Fruit fly (Drosophila melanogaster): ENCODE data around the gene Socs16D.

Socs16D gene

DNA sequence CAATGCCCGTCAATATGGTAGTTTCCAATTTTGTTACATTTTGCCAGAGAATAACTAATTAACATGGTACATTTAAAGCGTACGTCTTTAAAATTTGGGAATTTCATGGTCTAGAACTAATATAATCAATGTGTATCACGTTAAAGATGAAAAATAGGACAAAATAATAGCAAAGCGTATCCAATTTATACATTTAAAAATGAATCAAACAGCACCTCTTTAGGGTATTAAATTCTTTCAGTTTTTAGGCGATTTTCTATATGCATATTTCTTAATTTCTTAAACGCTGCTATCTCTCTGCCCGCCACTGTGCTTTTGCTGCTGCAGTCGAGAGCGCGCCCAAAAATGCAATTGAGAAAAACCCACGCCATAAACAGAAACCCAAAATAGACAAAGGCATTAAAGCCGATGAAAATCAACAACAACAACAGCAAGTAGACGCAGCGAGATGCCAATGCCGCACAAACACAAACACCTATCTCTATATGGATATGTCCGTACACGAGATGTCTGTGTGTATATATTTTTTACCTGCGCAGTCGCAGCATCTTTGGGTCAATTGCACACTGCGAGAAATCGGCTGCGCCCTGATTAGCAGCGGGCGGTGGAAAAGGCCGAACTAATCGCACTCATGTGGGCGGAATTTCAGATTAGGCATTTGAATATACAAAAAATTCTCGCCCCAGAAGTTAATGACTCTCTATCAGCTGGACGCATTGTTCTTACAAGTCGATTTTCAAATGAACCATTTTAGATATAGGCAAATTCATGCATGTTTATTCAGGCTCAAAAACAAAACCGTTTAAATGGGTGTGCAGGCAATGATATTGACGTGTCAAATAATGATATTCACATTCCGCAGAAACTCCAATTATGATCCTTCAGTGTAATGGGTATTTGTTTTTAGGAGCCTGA, 2.0 kb upstream of the Socs16D start (continued):
- TF ChIP-seq TFAM (GFP tag; optimal IDR thresholded peaks at IDR 0.05) (peak; percentile 10), eve (GFP tag; optimal IDR thresholded peaks at IDR 0.05) (no peak), Nf-YB (GFP tag; optimal IDR thresholded peaks at IDR 0.05) (peak; percentile 55), CG17829 (tag; optimal IDR thresholded peaks at IDR 0.05) (peak; percentile 84), ems (GFP tag; optimal IDR thresholded peaks at IDR 0.05) (no peak), CG4707 (GFP tag; optimal IDR thresholded peaks at IDR 0.05) (no peak), Gug (GFP tag; IDR thresholded peaks at IDR 0.05) (no peak; the same call in 3 of the 4 replicates), CG4820 (GFP tag; optimal IDR thresholded peaks at IDR 0.05) (peak; percentile 54), B-H2 (GFP tag; optimal IDR thresholded peaks at IDR 0.05) (no peak), Lhr (GFP tag; optimal IDR thresholded peaks at IDR 0.05) (peak; percentile 70), shn (GFP tag; optimal IDR thresholded peaks at IDR 0.05) (no peak), CG3726 (GFP tag; IDR thresholded peaks at IDR 0.05) (no peak), zen2 (GFP tag; IDR thresholded peaks at IDR 0.05; ENCODE audit: partially characterized antibody) (no peak), CG10366 (GFP tag; IDR thresholded peaks at IDR 0.05) (peak; percentile 19; the same call in 1 of the 2 replicates), CG7556 (GFP tag; optimal IDR thresholded peaks at IDR 0.05) (peak; percentile 67), Usf (GFP tag; optimal IDR thresholded peaks at IDR 0.05) (peak; percentile 21), usp (GFP tag; optimal IDR thresholded peaks at IDR 0.05) (no peak), CG4854 (GFP tag; optimal IDR thresholded peaks at IDR 0.05) (no peak), luna (GFP tag; optimal IDR thresholded peaks at IDR 0.05) (no peak), Hand (GFP tag; optimal IDR thresholded peaks at IDR 0.05) (no peak), Hr39 (optimal IDR thresholded peaks at IDR 0.05) (no peak), tup (GFP tag; optimal IDR thresholded peaks at IDR 0.05) (no peak), ash1 (GFP tag; optimal IDR thresholded peaks at IDR 0.05) (no peak), CG11696 (GFP tag; IDR thresholded peaks at IDR 0.05) (peak; percentile 87), CG11695 (GFP tag; IDR thresholded peaks at IDR 0.05) (peak; percentile 22; the same call in 1 of the 3 replicates), Atf6 (GFP tag; IDR thresholded peaks at IDR 0.05) (no peak), ranshi (GFP tag; IDR thresholded peaks at IDR 0.05) (0 out of 2 replicates have a peak, but pooled peaks have one; percentile 11), Sox100B (GFP tag; optimal IDR thresholded peaks at IDR 0.05) (peak; percentile 87), al (GFP tag; IDR thresholded peaks at IDR 0.05) (no peak), CG12744 (GFP tag; optimal IDR thresholded peaks at IDR 0.05) (no peak), Poxn (GFP tag; IDR thresholded peaks at IDR 0.05) (no peak), ro (GFP tag; IDR thresholded peaks at IDR 0.05) (no peak), CG3163 (GFP tag; optimal IDR thresholded peaks at IDR 0.05) (no peak), jumu (GFP tag; optimal IDR thresholded peaks at IDR 0.05) (peak; percentile 18), Vsx1 (GFP tag; optimal IDR thresholded peaks at IDR 0.05) (peak; percentile 22), chn (GFP tag; optimal IDR thresholded peaks at IDR 0.05) (peak; percentile 44), E2f2 (GFP tag; IDR thresholded peaks at IDR 0.05) (peak; percentile 29; the same call in 1 of the 2 replicates), schlank (tag; optimal IDR thresholded peaks at IDR 0.05) (no peak), CG6854 (GFP tag; optimal IDR thresholded peaks at IDR 0.05) (no peak), ftz-f1 (GFP tag; optimal IDR thresholded peaks at IDR 0.05) (no peak), CG17186 (GFP tag; optimal IDR thresholded peaks at IDR 0.05) (no peak), da (GFP tag; optimal IDR thresholded peaks at IDR 0.05) (no peak), CG11085 (GFP tag; IDR thresholded peaks at IDR 0.05) (no peak), MESR4 (GFP tag; optimal IDR thresholded peaks at IDR 0.05) (no peak), Max (GFP tag; optimal IDR thresholded peaks at IDR 0.05) (peak; percentile 26), CG30431 (GFP tag; optimal IDR thresholded peaks at IDR 0.05) (peak; percentile 34), ssp (GFP tag; IDR thresholded peaks at IDR 0.05) (no peak), fru (optimal IDR thresholded peaks at IDR 0.05) (no peak), CG12659 (GFP tag; optimal IDR thresholded peaks at IDR 0.05) (peak; percentile 36), corto (GFP tag; optimal IDR thresholded peaks at IDR 0.05) (no peak)
